Worm (Caenorhabditis elegans) whole organism, L3 larva: ENCODE measurements around the gene mls-2.

Experiments used
- ZK546.5 ChIP-seq: sonication (generic microtip); optimal IDR thresholded peaks from 2 replicates; lab custom pipeline; 2017; ENCODE audit warnings: missing biosample characterization, missing genetic modification characterization
- ama-1 ChIP-seq: fragments of 150-350 bp; optimal IDR thresholded peaks from 2 replicates; lab custom pipeline; 2018
- ceh-16 ChIP-seq: sonication (generic microtip); optimal IDR thresholded peaks from 2 replicates; lab custom pipeline; 2017; ENCODE audit warnings: missing biosample characterization, missing genetic modification characterization
- ceh-28 ChIP-seq: fragments of 150-350 bp; optimal IDR thresholded peaks from 2 replicates; lab custom pipeline; 2014; ENCODE audit warnings: missing biosample characterization, missing genetic modification reagents, missing genetic modification characterization
- daf-12 ChIP-seq: fragments of 150-350 bp; optimal IDR thresholded peaks from 2 replicates; lab custom pipeline; 2014; ENCODE audit warnings: missing biosample characterization, missing genetic modification reagents, missing genetic modification characterization
- egl-5 ChIP-seq: fragments of 150-350 bp; optimal IDR thresholded peaks from 2 replicates; lab custom pipeline; 2017; ENCODE audit warnings: missing biosample characterization, missing genetic modification reagents, missing genetic modification characterization, inconsistent platforms
- elt-2 ChIP-seq: sonication (generic microtip); optimal IDR thresholded peaks from 2 replicates; lab custom pipeline; 2016; ENCODE audit warnings: missing genetic modification reagents, mild to moderate bottlenecking, missing genetic modification characterization, missing compliant biosample characterization
- elt-3 ChIP-seq, 3 experiments: fragments of 150-350 bp in 1 of 3; sonication (generic microtip) in 2 of 3; optimal IDR thresholded peaks; 2 replicates in 2 of 3; 4 replicates in 1 of 3; lab custom pipeline; 2014 to 2017; ENCODE audit warnings: missing biosample characterization in 3 of 3, missing genetic modification characterization in 3 of 3
- eor-1 ChIP-seq, 2 experiments: fragments of 150-350 bp; optimal IDR thresholded peaks; 2 replicates each; lab custom pipeline; 2014 to 2018; ENCODE audit warnings: missing biosample characterization in 2 of 2, missing genetic modification characterization in 2 of 2
- fkh-2 ChIP-seq: fragments of 150-350 bp; optimal IDR thresholded peaks from 2 replicates; lab custom pipeline; 2014; ENCODE audit warnings: missing biosample characterization, missing genetic modification reagents, missing genetic modification characterization
- fos-1 ChIP-seq: fragments of 150-350 bp; optimal IDR thresholded peaks from 2 replicates; lab custom pipeline; 2014; ENCODE audit warnings: missing biosample characterization, missing genetic modification characterization
- hmg-11 ChIP-seq: sonication (generic microtip); optimal IDR thresholded peaks from 2 replicates; lab custom pipeline; 2016; ENCODE audit warnings: missing genetic modification characterization, missing compliant biosample characterization
- jun-1 ChIP-seq: fragments of 150-350 bp; optimal IDR thresholded peaks from 2 replicates; lab custom pipeline; 2014; ENCODE audit warnings: missing biosample characterization, missing genetic modification reagents, missing genetic modification characterization
- lin-15B ChIP-seq: fragments of 150-350 bp; optimal IDR thresholded peaks from 2 replicates; lab custom pipeline; 2014; ENCODE audit warnings: missing biosample characterization, missing genetic modification characterization
- lin-39 ChIP-seq: fragments of 150-350 bp; optimal IDR thresholded peaks from 2 replicates; lab custom pipeline; 2018; ENCODE audit warnings: missing biosample characterization, missing genetic modification reagents, missing genetic modification characterization
- lsy-12 ChIP-seq: sonication (generic microtip); optimal IDR thresholded peaks from 2 replicates; lab custom pipeline; 2016; ENCODE audit warnings: mild to moderate bottlenecking, missing genetic modification characterization, missing compliant biosample characterization
- nfya-1 ChIP-seq: sonication (generic microtip); optimal IDR thresholded peaks from 2 replicates; lab custom pipeline; 2017; ENCODE audit warnings: missing genetic modification characterization, mild to moderate bottlenecking, missing compliant biosample characterization, antibody characterized with exemption, moderate library complexity; ENCODE audit not compliant: insufficient read depth
- nhr-11 ChIP-seq: fragments of 150-350 bp; optimal IDR thresholded peaks from 2 replicates; lab custom pipeline; 2014; ENCODE audit warnings: missing biosample characterization, missing genetic modification characterization
- nhr-12 ChIP-seq: fragments of 150-350 bp; optimal IDR thresholded peaks from 2 replicates; lab custom pipeline; 2014; ENCODE audit warnings: missing biosample characterization, missing genetic modification characterization
- nhr-23 ChIP-seq: fragments of 150-350 bp; optimal IDR thresholded peaks from 2 replicates; lab custom pipeline; 2014; ENCODE audit warnings: missing biosample characterization, missing genetic modification reagents, missing genetic modification characterization
- nhr-25 ChIP-seq: sonication (generic microtip); optimal IDR thresholded peaks from 2 replicates; lab custom pipeline; 2017; ENCODE audit warnings: missing biosample characterization, missing genetic modification characterization
- nhr-43 ChIP-seq: sonication (generic microtip); optimal IDR thresholded peaks from 2 replicates; lab custom pipeline; 2016; ENCODE audit warnings: mild to moderate bottlenecking, missing genetic modification characterization, missing compliant biosample characterization; ENCODE audit not compliant: poor library complexity, severe bottlenecking
- nhr-77 ChIP-seq: fragments of 150-350 bp; optimal IDR thresholded peaks from 2 replicates; lab custom pipeline; 2014; ENCODE audit warnings: missing biosample characterization, missing genetic modification characterization
- pha-4 ChIP-seq: fragments of 150-350 bp; optimal IDR thresholded peaks from 2 replicates; lab custom pipeline; 2014; ENCODE audit warnings: missing biosample characterization, missing genetic modification reagents, missing genetic modification characterization
- pqm-1 ChIP-seq: fragments of 150-350 bp; optimal IDR thresholded peaks from 2 replicates; lab custom pipeline; 2017; ENCODE audit warnings: missing biosample characterization, missing genetic modification characterization, inconsistent platforms
- sea-2 ChIP-seq: fragments of 150-350 bp; sonication (generic microtip); optimal IDR thresholded peaks from 4 replicates; lab custom pipeline; 2014; ENCODE audit warnings: missing biosample characterization, missing genetic modification reagents, missing genetic modification characterization
- snpc-4 ChIP-seq: fragments of 150-350 bp; optimal IDR thresholded peaks from 2 replicates; lab custom pipeline; 2014; ENCODE audit warnings: missing biosample characterization, missing genetic modification characterization
- tbx-2 ChIP-seq: sonication (generic microtip); optimal IDR thresholded peaks from 2 replicates; lab custom pipeline; 2016; ENCODE audit warnings: mild to moderate bottlenecking, missing genetic modification characterization, missing compliant biosample characterization
- unc-39 ChIP-seq: sonication (generic microtip); optimal IDR thresholded peaks from 4 replicates; lab custom pipeline; 2017; ENCODE audit warnings: missing biosample characterization, missing genetic modification characterization

mls-2 gene

DNA sequence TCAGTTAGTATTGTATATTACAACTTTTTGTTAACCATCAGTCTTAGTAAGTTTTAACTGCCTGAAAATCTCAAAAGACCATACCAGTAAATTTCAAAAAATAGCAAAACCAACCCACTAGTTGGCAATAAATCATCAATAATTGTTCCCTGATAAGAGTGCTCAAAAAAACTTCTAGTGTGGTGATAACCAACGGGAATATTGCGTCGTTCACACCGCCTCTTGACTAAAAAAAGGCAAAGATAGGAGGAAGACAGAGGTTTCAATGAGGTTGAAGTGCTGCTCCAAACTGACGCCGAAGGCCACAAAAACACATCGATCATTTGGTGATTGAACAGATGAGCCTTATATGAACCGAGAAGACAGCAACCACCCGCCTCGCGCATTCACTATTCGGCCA, 39.5 kb upstream of the mls-2 start:
- TF ChIP-seq nhr-43 (tag; lab: Kevin White, UChicago): no peak
- peak; percentile 26 for TF ChIP-seq elt-2 (tag; lab: Kevin White, UChicago)

DNA sequence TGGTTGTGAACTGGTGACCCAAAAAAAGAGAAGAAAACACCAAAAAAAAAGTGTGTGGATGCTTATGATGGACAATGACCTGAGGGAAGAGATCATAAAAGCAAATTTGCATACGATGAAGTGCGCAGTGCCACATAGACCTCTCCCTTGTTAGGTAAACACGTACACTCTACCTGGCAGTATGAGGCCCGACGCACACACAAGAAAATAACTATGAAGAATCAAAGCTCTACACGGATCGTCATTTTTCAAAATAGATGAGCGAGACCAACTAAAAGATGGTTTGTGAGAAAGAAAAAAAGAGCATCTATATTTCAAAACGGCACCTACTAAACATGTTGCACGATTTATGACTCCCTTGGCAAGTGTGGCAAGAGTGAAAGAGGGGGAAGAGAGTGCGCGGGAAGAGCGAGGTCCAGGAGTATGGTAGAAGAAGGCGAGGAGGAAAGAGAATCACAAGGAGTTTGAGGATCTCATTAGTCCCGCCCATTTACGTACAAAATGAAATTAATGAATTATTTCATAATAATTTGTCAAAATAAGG, 38.7 kb upstream of the mls-2 start, which contains the start of gene mig-13:
mig-13 (minus strand) TSS at position 51 of the 544 bp plus-strand sequence.
- TF ChIP-seq lin-39 (tag; lab: Kevin White, UChicago) (peak; percentile 61), ceh-28 (tag; lab: Kevin White, UChicago) (no peak)
- TF ChIP-seq, all 47 proteins: peak for 1

DNA sequence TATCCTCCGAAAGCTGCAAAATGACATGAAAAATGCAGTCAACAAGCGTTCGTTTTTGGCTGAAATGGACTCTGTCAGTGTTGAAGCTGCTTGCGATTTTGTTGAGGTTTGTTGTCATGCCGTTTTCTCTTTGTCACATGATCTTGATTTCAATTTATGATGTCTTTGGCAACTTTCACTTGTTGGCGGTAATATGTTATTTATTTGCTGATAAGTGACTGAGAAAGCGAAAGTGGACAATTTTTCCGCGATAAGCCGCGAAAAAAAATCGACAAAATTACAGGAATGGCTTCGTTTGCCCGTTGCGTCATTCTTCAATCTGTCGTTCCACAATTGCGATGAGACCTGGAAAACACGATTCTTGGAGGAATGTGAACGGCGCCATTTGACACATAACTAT, 33.9 kb upstream of the mls-2 start:
- no peak for TF ChIP-seq ceh-16 (tag; lab: Kevin White, UChicago)
- peak; percentile 3 for TF ChIP-seq nfya-1 (tag; lab: Kevin White, UChicago)
- peak; percentile 72 for TF ChIP-seq pha-4 (tag; lab: Kevin White, UChicago)
- no peak for TF ChIP-seq fkh-2 (tag; lab: Kevin White, UChicago)
- TF ChIP-seq nhr-43 (tag; lab: Kevin White, UChicago): peak; percentile 66
- peak; percentile 79 for TF ChIP-seq jun-1 (tag; lab: Kevin White, UChicago)
- peak; percentile 95 for TF ChIP-seq pqm-1 (tag; lab: Kevin White, UChicago)
- peak; percentile 26 for TF ChIP-seq nhr-25 (tag; lab: Kevin White, UChicago)
- TF ChIP-seq elt-2 (tag; lab: Kevin White, UChicago): peak; percentile 98
- no peak for TF ChIP-seq nhr-11 (tag; lab: Kevin White, UChicago)
- TF ChIP-seq lsy-12 (tag; lab: Kevin White, UChicago): peak; percentile 18
- no peak for TF ChIP-seq elt-3 (tag; optimal IDR thresholded peaks at IDR 0.05; lab: Kevin White, UChicago)

DNA sequence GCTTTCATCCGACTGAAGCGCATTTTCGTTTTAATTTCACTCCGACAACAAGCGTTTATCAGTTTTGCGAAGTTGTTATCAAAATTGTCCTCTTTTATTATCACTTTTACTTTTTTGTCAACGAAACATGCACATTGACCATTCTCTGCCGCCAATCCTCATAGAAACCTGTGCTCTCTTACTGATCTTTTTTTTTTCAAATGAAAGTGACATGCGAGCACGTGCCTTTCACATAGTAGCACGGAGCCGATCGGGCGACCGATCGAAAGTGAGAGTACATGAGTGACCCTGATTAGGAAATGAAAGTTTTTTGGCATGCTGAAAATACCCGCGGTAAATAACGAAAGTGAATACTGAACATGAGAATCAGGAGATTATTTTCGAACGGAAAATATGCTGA, 32.6 kb upstream of the mls-2 start:
- TF ChIP-seq pha-4 (tag; lab: Kevin White, UChicago) (peak; percentile 62), fkh-2 (tag; lab: Kevin White, UChicago) (no peak), jun-1 (tag; lab: Kevin White, UChicago) (peak; percentile 85), pqm-1 (tag; lab: Kevin White, UChicago) (peak; percentile 98), daf-12 (no peak), elt-2 (tag; lab: Kevin White, UChicago) (peak; percentile 99)
- TF ChIP-seq, all 47 proteins: peak for 4

DNA sequence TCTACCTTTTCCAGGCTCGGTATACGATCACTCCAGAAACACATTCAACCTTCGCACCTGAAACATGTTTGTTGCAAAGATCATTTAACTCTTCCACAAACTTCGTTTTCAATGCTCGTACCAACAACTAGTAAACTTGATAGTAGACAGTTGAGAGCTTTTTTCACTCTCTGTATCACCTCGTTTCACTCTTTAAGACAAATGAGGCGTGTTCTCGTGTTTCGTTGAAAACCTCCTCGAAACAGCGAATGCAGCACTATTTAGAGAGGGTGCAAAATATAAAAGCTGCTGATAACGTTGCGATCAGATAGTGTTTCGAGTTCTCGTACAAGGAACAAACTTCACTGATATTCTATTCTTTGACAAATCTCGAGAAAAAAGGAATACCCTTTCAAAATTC, 31.5 kb upstream of the mls-2 start, which contains the start of gene F43C9.1:
F43C9.1 (plus strand) TSS at position 301 of the 400 bp plus-strand sequence.
- TF ChIP-seq sea-2 (GFP tag; lab: Kevin White, UChicago) (no peak), hmg-11 (no peak), daf-12 (no peak), pqm-1 (tag; lab: Kevin White, UChicago) (peak; percentile 15), nhr-23 (tag; lab: Kevin White, UChicago) (no peak), fos-1 (no peak), unc-39 (no peak), jun-1 (tag; lab: Kevin White, UChicago) (no peak), ZK546.5 (tag; lab: Kevin White, UChicago) (no peak), lin-15B (tag; lab: Kevin White, UChicago) (no peak), egl-5 (no peak), snpc-4 (tag; lab: Kevin White, UChicago) (no peak), nhr-43 (tag; lab: Kevin White, UChicago) (no peak), nhr-12 (no peak), elt-2 (tag; lab: Kevin White, UChicago) (peak; percentile 61)
- TF ChIP-seq, all 47 proteins: peak for 2

DNA sequence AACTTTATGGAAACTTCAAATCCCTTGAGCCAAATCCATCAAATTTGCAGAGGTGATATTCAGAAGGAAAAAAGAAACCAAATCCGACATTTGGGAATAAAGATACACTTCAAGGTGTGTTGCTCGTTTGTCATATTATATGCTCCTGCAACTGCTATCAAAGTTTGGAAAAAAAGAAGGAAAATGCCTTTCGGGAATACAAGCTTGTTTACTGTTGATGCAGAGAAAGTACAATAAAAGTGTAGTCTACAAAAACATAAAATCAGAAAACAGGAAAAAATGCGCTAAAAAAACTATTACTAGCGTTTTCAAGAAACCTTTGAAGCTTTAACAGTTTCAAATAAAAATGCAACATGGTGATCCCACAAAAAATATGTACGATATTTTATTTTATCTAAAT, 29.2 kb upstream of the mls-2 start:
- TF ChIP-seq nhr-11 (tag; lab: Kevin White, UChicago) (no peak), ama-1 (lab: Kevin White, UChicago) (no peak), unc-39 (no peak), daf-12 (no peak), nhr-77 (tag; lab: Kevin White, UChicago) (no peak), nhr-23 (tag; lab: Kevin White, UChicago) (no peak), eor-1 (tag; optimal IDR thresholded peaks at IDR 0.05; lab: Kevin White, UChicago) (no peak), tbx-2 (tag; lab: Kevin White, UChicago) (no peak), nhr-25 (tag; lab: Kevin White, UChicago) (no peak), nhr-12 (no peak), elt-3 (tag; optimal IDR thresholded peaks at IDR 0.05; lab: Kevin White, UChicago) (no peak)
